Worm (Caenorhabditis elegans) whole organism, young adult: Measurements from ENCODE around the gene F13D12.3.

ENCODE experiments used
- B0261.1 ChIP-seq: sonication (generic microtip); optimal IDR thresholded peaks from 2 replicates; lab custom pipeline; 2016; ENCODE audit warnings: mild to moderate bottlenecking, missing genetic modification characterization, moderate library complexity, missing compliant biosample characterization
- C06A6.2 ChIP-seq: fragments of 200-800 bp; sonication (Bioruptor generic); conservative IDR thresholded peaks from 2 replicates; pipeline ENCODE4 v1.3.6; 2022; ENCODE audit warnings: missing genetic modification characterization, missing compliant biosample characterization
- F22D6.2 ChIP-seq: sonication (generic microtip); optimal IDR thresholded peaks from 2 replicates; lab custom pipeline; 2016; ENCODE audit warnings: mild to moderate bottlenecking, missing genetic modification characterization, missing compliant biosample characterization
- T07F8.4 ChIP-seq: sonication (generic microtip); optimal IDR thresholded peaks from 2 replicates; lab custom pipeline; 2016; ENCODE audit warnings: mild to moderate bottlenecking, missing genetic modification characterization, moderate library complexity, missing compliant biosample characterization
- Y53F4B.3 ChIP-seq: fragments of 200-800 bp; sonication (Bioruptor generic); IDR thresholded peaks from 2 replicates; pipeline ENCODE4 v1.3.6; 2022; ENCODE audit warnings: missing genetic modification reagents, missing genetic modification characterization, missing compliant biosample characterization
- Y79H2A.3 ChIP-seq: fragments of 200-800 bp; sonication (Bioruptor generic); conservative IDR thresholded peaks from 2 replicates; pipeline ENCODE4 v1.3.6; 2022; ENCODE audit warnings: missing genetic modification reagents, missing genetic modification characterization, missing compliant biosample characterization
- athp-1 ChIP-seq: sonication (generic microtip); optimal IDR thresholded peaks from 2 replicates; lab custom pipeline; 2017; ENCODE audit warnings: mild to moderate bottlenecking, missing genetic modification characterization, missing compliant biosample characterization
- attf-3 ChIP-seq: fragments of 200-800 bp; sonication (Bioruptor generic); conservative IDR thresholded peaks from 2 replicates; pipeline ENCODE4 v1.3.6; 2022; ENCODE audit warnings: missing genetic modification reagents, missing genetic modification characterization, missing compliant biosample characterization
- attf-5 ChIP-seq: fragments of 200-800 bp; sonication (Bioruptor generic); optimal IDR thresholded peaks from 2 replicates; lab custom pipeline; 2018; ENCODE audit warnings: mild to moderate bottlenecking, missing genetic modification characterization, missing compliant biosample characterization
- bed-1 ChIP-seq: fragments of 200-800 bp; sonication (Bioruptor generic); IDR thresholded peaks from 2 replicates; pipeline ENCODE4 v1.3.6; 2022; ENCODE audit warnings: missing genetic modification reagents, missing genetic modification characterization, missing compliant biosample characterization
- bed-2 ChIP-seq: fragments of 200-800 bp; sonication (Bioruptor generic); IDR thresholded peaks from 2 replicates; pipeline ENCODE4 v1.3.6; 2022; ENCODE audit warnings: missing genetic modification reagents, missing genetic modification characterization, missing compliant biosample characterization
- ceh-100 ChIP-seq: fragments of 200-800 bp; sonication (Bioruptor generic); IDR thresholded peaks from 2 replicates; pipeline ENCODE4 v1.3.6; 2022; ENCODE audit warnings: missing genetic modification reagents, missing genetic modification characterization, missing compliant biosample characterization
- ceh-27 ChIP-seq: fragments of 200-800 bp; sonication (Bioruptor generic); optimal IDR thresholded peaks from 2 replicates; lab custom pipeline; 2018; ENCODE audit warnings: mild to moderate bottlenecking, missing genetic modification characterization, moderate library complexity, missing compliant biosample characterization
- die-1 ChIP-seq: sonication (generic microtip); optimal IDR thresholded peaks from 2 replicates; lab custom pipeline; 2016; ENCODE audit warnings: missing genotype, mild to moderate bottlenecking, missing genetic modification characterization, missing compliant biosample characterization
- dpl-1 ChIP-seq: fragments of 150-350 bp; optimal IDR thresholded peaks from 2 replicates; lab custom pipeline; 2014; ENCODE audit warnings: missing biosample characterization, missing genetic modification reagents, missing genetic modification characterization
- egrh-3 ChIP-seq: fragments of 200-800 bp; sonication (Bioruptor generic); IDR thresholded peaks from 2 replicates; pipeline ENCODE4 v1.3.6; 2022; ENCODE audit warnings: missing genetic modification reagents, missing genetic modification characterization, missing compliant biosample characterization
- hmg-20 ChIP-seq: fragments of 200-800 bp; sonication (Bioruptor generic); IDR thresholded peaks from 2 replicates; pipeline ENCODE4 v1.3.6; 2022; ENCODE audit warnings: missing genetic modification reagents, missing genetic modification characterization, missing compliant biosample characterization
- lir-1 ChIP-seq: fragments of 200-800 bp; sonication (Bioruptor generic); conservative IDR thresholded peaks from 2 replicates; pipeline ENCODE4 v1.3.6; 2022; ENCODE audit warnings: missing genetic modification reagents, missing genetic modification characterization, missing compliant biosample characterization
- nfyb-1 ChIP-seq: fragments of 200-800 bp; sonication (Bioruptor generic); IDR thresholded peaks from 2 replicates; pipeline ENCODE4 v1.3.6; 2022; ENCODE audit warnings: missing genetic modification reagents, missing genetic modification characterization, missing compliant biosample characterization
- nhr-120 ChIP-seq: fragments of 200-800 bp; sonication (Bioruptor generic); IDR thresholded peaks from 2 replicates; pipeline ENCODE4 v1.3.6; 2022; ENCODE audit warnings: missing genetic modification characterization, missing compliant biosample characterization
- nhr-179 ChIP-seq: sonication (generic microtip); optimal IDR thresholded peaks from 2 replicates; lab custom pipeline; 2016; ENCODE audit warnings: mild to moderate bottlenecking, missing genetic modification characterization, missing compliant biosample characterization
- nhr-80 ChIP-seq: sonication (generic microtip); optimal IDR thresholded peaks from 2 replicates; lab custom pipeline; 2016; ENCODE audit warnings: missing genetic modification characterization, missing compliant biosample characterization
- rec-8 ChIP-seq, 2 experiments: sonication (generic microtip); optimal IDR thresholded peaks; 2 replicates each; lab custom pipeline; 2016; ENCODE audit warnings: mild to moderate bottlenecking in 2 of 2, missing genetic modification characterization in 2 of 2, missing genetic modification reagents in 2 of 2, missing genotype in 2 of 2, missing biosample characterization in 1 of 2, missing compliant biosample characterization in 1 of 2, moderate library complexity in 1 of 2
- repo-1 ChIP-seq: sonication (generic microtip); optimal IDR thresholded peaks from 2 replicates; lab custom pipeline; 2017; ENCODE audit warnings: mild to moderate bottlenecking, missing genetic modification characterization, missing compliant biosample characterization
- sdz-38 ChIP-seq: sonication (generic microtip); optimal IDR thresholded peaks from 2 replicates; lab custom pipeline; 2016; ENCODE audit warnings: missing genotype, missing genetic modification characterization, missing compliant biosample characterization
- sea-2 ChIP-seq: fragments of 200-800 bp; sonication (Bioruptor generic); IDR thresholded peaks from 2 replicates; pipeline ENCODE4 v1.3.6; 2022; ENCODE audit warnings: missing genetic modification characterization, missing compliant biosample characterization
- snpc-4 ChIP-seq, 5 experiments: fragments of 150-350 bp in 1 of 5; sonication (generic microtip) in 4 of 5; optimal IDR thresholded peaks; 2 replicates each; lab custom pipeline; 2014 to 2018; ENCODE audit warnings: missing genetic modification characterization in 5 of 5, missing biosample characterization in 3 of 5, antibody characterized with exemption in 2 of 5, mild to moderate bottlenecking in 2 of 5, missing compliant biosample characterization in 2 of 5, missing genotype in 2 of 5, moderate library complexity in 2 of 5, missing genetic modification reagents in 1 of 5
- tbx-9 ChIP-seq: sonication (generic microtip); optimal IDR thresholded peaks from 2 replicates; lab custom pipeline; 2016; ENCODE audit warnings: borderline replicate concordance, missing genetic modification characterization, inconsistent platforms, missing compliant biosample characterization
- tlf-1 ChIP-seq: fragments of 200-800 bp; sonication (Bioruptor generic); optimal IDR thresholded peaks from 2 replicates; lab custom pipeline; 2018; ENCODE audit warnings: mild to moderate bottlenecking, missing genetic modification characterization, missing compliant biosample characterization
- unc-130 ChIP-seq: sonication (generic microtip); optimal IDR thresholded peaks from 2 replicates; lab custom pipeline; 2016; ENCODE audit warnings: missing genetic modification reagents, missing genetic modification characterization, missing compliant biosample characterization
- unc-62 ChIP-seq: fragments of 150-350 bp; optimal IDR thresholded peaks from 2 replicates; lab custom pipeline; 2014; ENCODE audit warnings: missing biosample characterization, missing genetic modification reagents, missing genetic modification characterization
- zfh-2 ChIP-seq: fragments of 200-800 bp; sonication (Bioruptor generic); conservative IDR thresholded peaks from 2 replicates; pipeline ENCODE4 v1.3.6; 2022; ENCODE audit warnings: missing genetic modification reagents, missing genetic modification characterization, missing compliant biosample characterization
- zim-3 ChIP-seq: sonication (generic microtip); optimal IDR thresholded peaks from 2 replicates; lab custom pipeline; 2017; ENCODE audit warnings: mild to moderate bottlenecking, missing genetic modification characterization, moderate library complexity, missing compliant biosample characterization
- ztf-18 ChIP-seq: sonication (generic microtip); optimal IDR thresholded peaks from 2 replicates; lab custom pipeline; 2016; ENCODE audit warnings: missing genotype, mild to moderate bottlenecking, missing genetic modification characterization, missing compliant biosample characterization
- ztf-28 ChIP-seq: fragments of 200-800 bp; sonication (Bioruptor generic); IDR thresholded peaks from 2 replicates; pipeline ENCODE4 v1.3.6; 2022; ENCODE audit warnings: missing genetic modification reagents, missing genetic modification characterization, missing compliant biosample characterization

F13D12.3 gene

ce11 chrII:11761806-11762512 lies 41.8 kb downstream of the F13D12.3 start (continued):
- TF ChIP-seq F22D6.2 (no peak), sdz-38 (tag; lab: Kevin White, UChicago) (no peak), C06A6.2 (peak; percentile 61), tbx-9 (tag; lab: Kevin White, UChicago) (no peak), attf-5 (peak; percentile 62), nhr-80 (tag; lab: Kevin White, UChicago) (peak; percentile 20), Y79H2A.3 (GFP tag; lab: Robert Waterston, UW) (no peak), tlf-1 (GFP tag; lab: Kevin White, UChicago) (no peak), egrh-3 (no peak), nfyb-1 (GFP tag; lab: Robert Waterston, UW) (peak; percentile 77; the same call in 1 of the 2 replicates), sea-2 (no peak), repo-1 (tag; lab: Kevin White, UChicago) (no peak), athp-1 (tag; lab: Kevin White, UChicago) (no peak), Y53F4B.3 (GFP tag; lab: Robert Waterston, UW) (no peak), die-1 (tag; lab: Kevin White, UChicago) (no peak), ztf-28 (GFP tag; lab: Robert Waterston, UW) (no peak), B0261.1 (tag; lab: Kevin White, UChicago) (no peak), bed-1 (GFP tag; lab: Robert Waterston, UW) (no peak), rec-8 (tag; optimal IDR thresholded peaks at IDR 0.05; lab: Kevin White, UChicago) (no peak), nhr-120 (GFP tag; lab: Robert Waterston, UW) (no peak), dpl-1 (GFP tag; lab: Kevin White, UChicago) (no peak), lir-1 (GFP tag; lab: Robert Waterston, UW) (no peak), ceh-100 (GFP tag; lab: Robert Waterston, UW) (no peak), snpc-4 (GFP tag; optimal IDR thresholded peaks at IDR 0.05; lab: Kevin White, UChicago) (no peak), snpc-4 (tag; optimal IDR thresholded peaks at IDR 0.05; lab: Kevin White, UChicago) (peak in 1 of 4 experiments; percentile 7)

- TF ChIP-seq zfh-2 (GFP tag; lab: Robert Waterston, UW) (peak; percentile 88), egrh-3 (peak; percentile 99), ztf-18 (tag; lab: Kevin White, UChicago) (no peak)
Observed at ce11 chrII:11765506-11766152, 45.4 kb downstream of the F13D12.3 start.

ce11 chrII:11766472-11766871 lies 46.3 kb downstream of the F13D12.3 start, which contains the start of gene F44E5.2:
Gene F44E5.2 (plus strand): TSS chrII:11766772.
- TF ChIP-seq zim-3 (tag; lab: Kevin White, UChicago) (no peak), Y79H2A.3 (GFP tag; lab: Robert Waterston, UW) (no peak), ceh-27 (GFP tag; lab: Kevin White, UChicago) (no peak), dpl-1 (GFP tag; lab: Kevin White, UChicago) (no peak), hmg-20 (GFP tag; lab: Robert Waterston, UW) (no peak), nhr-179 (no peak), bed-2 (GFP tag; lab: Robert Waterston, UW) (no peak), ztf-18 (tag; lab: Kevin White, UChicago) (no peak), unc-130 (GFP tag; lab: Kevin White, UChicago) (no peak), attf-3 (GFP tag; lab: Robert Waterston, UW) (no peak), T07F8.4 (tag; lab: Kevin White, UChicago) (no peak), nfyb-1 (GFP tag; lab: Robert Waterston, UW) (no peak), unc-62 (no peak), nhr-80 (tag; lab: Kevin White, UChicago) (no peak), Y53F4B.3 (GFP tag; lab: Robert Waterston, UW) (no peak)
